Fruit fly (Drosophila melanogaster) ovary, adult (tissue): ENCODE measurements around the gene Papst2.
A peak's percentile ranks its signal among the peaks of the same experiment; 100 is the strongest.

Source experiments
- CG17801 ChIP-seq: fragments of 200-800 bp; optimal IDR thresholded peaks from 2 replicates; lab custom pipeline; 2019; ENCODE audit warnings: missing biosample characterization, mild to moderate bottlenecking, missing genetic modification characterization, moderate library complexity; ENCODE audit not compliant: partially characterized antibody

The Papst2 gene

DNA sequence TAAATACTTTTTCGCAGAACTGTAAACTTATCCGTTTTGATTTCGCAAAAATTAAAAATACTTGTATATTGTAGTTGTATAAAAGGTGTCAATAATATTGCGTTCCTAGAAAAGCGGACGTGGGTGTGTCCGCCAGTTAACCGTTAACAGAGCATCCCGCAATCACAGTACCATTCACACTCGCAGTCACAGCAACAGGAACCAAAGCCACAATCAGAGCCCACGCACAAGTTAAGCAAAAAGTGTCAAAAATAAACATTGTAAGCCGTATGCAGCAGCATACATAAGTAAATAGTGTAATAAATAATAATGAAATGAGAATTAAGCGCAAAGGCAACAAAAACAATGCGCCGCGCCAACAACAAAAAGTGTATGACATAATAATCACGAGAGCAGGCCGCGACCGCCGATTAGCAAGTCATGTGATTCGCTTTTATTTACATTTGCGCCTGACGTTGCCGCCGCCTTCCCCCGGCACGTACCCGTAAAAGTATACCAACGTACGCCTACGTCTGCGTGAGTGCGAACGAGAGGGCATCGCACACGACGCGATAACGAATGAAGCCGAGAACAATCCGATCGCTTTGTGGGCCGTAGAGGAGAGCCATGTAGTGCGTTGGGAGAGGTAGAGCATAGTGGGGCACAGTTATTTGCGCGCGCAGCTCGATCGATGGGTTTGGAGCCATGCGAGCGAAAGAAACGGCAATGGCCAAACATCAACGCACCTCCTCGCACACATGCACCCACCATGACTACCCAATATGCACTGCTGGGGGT is 32.7 kb upstream of the Papst2 start:
- TF ChIP-seq CG17801 (GFP tag; lab: Kevin White, UChicago) = peak; percentile 82

DNA sequence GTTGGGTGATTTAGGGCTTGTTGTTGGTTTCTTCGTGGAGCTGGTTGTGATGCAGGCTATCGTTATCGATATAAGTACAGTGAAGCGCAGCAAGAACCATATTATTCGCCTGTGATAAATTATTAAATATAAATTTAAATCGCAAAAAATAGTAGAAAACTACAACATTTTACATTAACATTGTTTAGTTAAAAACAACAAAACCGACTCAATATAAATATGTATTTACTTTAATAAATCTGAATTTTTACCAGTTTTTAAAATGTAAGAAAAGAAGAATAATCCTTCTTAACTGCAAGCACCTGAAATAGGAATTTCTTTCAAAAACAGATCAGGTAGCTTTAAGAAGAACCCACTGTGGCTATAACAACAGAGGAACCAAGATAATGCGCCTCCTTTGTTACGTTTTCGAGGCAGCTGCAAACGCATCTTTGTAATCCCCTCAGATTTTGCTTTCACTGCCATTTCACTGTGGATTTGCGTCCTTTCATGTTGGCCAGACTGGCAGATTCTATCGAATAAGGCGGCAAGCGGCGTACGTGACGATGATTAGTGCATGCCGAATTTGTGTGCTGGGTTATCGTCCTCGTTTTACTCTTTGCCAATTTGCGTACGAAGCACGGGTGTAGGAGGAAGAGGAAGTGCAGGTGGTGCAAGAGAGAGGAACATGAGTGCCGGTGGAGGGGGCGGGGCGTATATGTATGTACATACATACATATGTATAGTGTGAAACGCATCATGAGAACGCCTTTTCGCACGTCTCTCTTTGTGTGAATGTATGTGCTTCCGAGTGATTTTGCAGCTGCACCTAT is 31.9 kb upstream of the Papst2 start:
- TF ChIP-seq CG17801 (GFP tag; lab: Kevin White, UChicago) = no peak

DNA sequence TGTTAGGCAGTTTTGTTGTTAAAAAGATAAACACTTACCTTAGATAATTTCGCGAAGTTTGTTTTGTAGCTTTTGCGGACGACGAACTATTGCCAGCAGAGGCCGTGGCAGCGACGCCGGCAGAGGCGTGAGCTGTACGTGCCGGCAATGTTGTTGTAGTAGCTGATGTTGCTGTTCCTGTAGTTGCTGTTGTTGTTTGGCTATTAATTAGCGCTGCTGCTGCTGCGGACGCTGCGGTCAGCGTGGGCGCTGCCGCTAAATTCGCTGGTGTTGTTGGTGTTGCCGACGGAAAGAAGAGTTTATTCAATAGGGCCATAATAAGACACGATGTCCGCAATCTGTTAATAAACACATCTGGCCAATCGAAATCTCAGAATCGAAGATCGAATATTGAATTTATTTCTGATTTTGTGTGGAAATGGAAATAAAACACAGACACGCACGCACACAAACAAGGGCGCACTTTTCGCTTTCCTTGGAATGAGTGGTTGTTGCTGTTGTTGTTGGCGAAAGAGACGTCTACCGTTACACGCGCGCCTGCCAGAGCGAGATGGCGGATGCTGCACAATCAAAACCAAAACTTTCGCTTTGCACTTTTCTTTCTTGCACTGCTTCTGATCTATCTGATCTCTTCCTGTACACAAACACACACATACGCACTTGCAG is 31.1 kb upstream of the Papst2 start:
- TF ChIP-seq CG17801 (GFP tag; lab: Kevin White, UChicago) = no peak

DNA sequence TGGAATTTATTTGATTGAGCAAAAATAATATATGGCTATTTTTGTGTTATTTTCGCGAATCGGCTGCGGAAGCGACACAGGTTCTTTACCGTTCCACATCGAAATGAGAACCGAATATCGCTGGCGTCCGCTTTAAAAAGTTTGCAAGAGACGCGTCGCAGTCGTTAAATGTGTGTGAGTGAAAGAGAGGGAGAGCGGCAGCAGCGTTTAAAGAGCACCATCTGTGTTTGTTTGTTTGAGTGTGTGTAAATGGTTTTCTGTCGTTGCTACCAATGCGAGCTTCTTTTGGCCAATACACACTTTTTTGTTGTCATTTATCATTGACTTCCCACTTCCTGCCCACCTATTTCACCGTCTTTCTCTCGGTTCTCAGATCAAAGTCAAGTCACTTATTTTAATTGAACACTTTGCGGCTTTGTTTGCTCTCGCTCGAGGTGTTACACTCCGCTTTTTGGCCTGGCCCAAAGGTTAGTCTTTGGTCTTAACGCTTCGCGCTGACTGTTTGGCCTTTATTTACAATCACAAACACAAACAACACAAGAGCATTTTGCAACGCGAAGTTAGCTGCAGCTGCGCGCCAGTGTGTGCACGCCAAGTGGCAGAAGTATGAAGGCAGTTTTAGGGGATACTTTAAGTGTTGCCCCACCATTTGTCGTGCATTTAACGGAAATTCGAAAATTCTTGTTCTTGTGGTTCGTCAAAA is 30.4 kb upstream of the Papst2 start, which contains the start of gene CG3764:
CG3764 (minus strand) TSS at position 549 of the 703 bp plus-strand sequence.
- TF ChIP-seq CG17801 (GFP tag; lab: Kevin White, UChicago) = peak; percentile 51

DNA sequence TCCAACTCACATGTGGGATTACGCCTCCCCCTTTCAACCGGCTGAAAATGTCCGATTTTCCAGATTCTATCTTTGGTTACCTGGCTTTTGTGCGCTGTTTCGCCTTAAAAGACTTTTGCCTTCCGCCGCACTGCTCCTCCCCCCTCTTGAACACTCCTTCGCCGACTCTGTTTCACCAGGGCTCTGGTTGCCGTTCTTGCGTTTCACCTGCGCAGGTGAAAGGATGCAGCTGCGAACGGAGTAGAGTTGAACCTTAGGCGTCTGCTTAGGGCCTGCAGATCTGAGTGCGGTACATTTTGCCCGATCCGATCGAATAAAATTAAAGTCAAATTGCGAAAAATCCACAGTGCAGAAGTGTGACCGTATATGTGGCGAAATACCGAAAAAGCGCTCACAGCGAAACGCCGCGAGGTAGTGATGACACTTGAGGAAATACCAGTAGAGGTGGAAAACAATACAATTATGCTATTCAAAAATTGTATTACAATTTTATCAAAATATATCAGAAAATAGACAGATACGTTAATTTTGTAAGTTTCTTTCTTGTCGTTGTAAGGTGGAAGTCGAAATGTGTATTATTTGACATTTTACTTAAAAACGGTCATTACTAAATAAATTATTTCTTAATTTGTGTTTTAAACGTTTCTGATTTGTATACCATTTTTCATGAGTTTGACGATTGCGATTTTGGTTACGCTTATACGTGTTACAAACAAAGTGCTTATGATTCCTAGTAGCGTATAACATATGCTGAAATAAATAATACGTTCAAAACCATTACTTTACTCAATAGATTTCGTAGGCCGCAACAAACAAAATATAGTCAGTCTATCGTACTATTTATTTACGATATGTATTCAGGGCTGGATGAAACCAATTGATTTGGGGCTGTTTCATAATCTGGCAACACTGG is 26.7 kb upstream of the Papst2 start, which contains the start of the genes CG6664 and CG7728:
CG6664 (minus strand) TSS at position 518 of the 913 bp plus-strand sequence.
CG7728 (plus strand) TSS at position 874 of the 913 bp plus-strand sequence.
- TF ChIP-seq CG17801 (GFP tag; lab: Kevin White, UChicago) = no peak

DNA sequence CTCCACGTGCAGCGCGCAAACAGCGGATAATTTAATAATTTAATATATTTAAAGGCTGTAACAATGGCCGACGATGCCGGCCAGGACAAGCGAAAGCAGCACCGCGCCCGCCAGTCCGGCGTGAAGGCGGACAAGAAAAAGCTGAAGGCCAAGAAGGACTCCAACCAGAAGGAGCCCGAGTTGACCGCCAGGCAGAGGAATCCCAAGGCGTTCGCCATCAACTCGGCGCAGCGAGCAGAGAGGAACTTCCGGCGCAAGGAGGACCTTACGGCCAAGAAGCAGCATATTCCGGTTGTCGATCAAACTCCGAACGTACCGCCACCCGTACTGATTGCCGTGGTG is 26.1 kb upstream of the Papst2 start:
- no peak for TF ChIP-seq CG17801 (GFP tag; lab: Kevin White, UChicago)

DNA sequence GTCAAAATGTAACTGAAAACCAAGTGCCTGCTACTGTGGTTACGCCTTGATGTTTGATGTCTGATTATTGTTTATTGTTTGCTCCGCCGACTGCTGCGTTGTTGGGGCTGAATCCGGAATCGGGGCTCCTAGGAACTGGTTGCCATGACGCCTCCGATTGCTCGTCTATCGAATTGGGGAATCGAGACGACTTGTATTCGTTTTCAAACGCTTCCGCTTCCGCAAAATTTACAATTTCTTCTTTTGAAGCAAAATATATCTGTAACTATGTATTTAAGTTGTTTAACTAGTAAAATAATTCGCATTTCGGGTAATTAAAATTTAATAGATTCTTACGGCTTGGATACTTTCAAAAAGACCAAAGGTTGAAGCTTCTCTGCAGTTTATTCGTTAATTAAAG is 19.8 kb upstream of the Papst2 start, which contains the start of gene CG6652:
CG6652 (minus strand) TSS at position 101 of the 400 bp plus-strand sequence.
- TF ChIP-seq CG17801 (GFP tag; lab: Kevin White, UChicago) = no peak

DNA sequence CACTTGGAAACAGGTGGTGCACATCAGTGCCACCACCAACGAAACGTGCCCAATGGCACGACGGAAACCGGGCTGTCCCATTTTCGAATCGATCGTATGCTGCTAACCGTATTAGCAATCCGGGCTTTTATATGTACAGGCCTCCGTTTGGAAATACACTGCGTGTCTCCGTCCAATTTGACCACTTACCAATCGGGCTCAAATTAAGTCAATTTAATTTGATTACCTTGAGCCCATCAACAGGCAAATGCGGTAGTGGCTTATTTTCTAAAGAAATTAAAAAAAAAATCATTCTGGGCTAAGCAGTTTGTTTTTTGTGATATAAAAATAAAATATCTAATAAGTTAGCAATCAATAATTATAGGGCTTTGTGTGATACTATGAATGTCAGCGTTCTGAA is 19.0 kb upstream of the Papst2 start, which contains the start of gene a10:
a10 (minus strand) TSS at position 101 of the 400 bp plus-strand sequence.
- no peak for TF ChIP-seq CG17801 (GFP tag; lab: Kevin White, UChicago)

DNA sequence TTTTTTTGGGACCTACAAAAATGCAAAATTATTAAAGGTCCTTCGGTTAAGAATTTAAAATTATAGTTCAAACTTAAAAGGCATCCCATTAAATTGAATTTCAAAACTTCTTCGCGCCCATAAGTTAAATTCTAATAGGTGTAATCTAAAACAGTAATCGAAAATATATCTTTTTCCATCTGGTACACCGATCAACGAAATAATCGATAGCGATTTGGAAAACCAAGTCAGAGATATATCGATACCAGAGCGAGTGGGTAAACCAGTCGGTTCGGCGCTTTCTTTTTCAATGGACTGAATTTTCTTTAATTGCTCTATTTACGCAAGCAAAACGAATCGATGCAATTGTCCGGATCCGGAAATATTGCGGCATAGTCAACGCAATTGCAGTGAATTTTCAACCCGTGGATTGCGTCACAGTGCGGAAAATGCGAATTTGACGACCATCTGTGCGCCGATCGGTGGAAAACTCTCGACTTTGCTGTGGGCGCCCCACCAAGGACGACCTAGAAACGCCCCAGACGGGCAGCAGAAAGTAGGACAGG is 18.4 kb upstream of the Papst2 start, which contains the start of gene Fit2:
Fit2 (plus strand) TSS at position 234 of the 545 bp plus-strand sequence.
- TF ChIP-seq CG17801 (GFP tag; lab: Kevin White, UChicago) = no peak

DNA sequence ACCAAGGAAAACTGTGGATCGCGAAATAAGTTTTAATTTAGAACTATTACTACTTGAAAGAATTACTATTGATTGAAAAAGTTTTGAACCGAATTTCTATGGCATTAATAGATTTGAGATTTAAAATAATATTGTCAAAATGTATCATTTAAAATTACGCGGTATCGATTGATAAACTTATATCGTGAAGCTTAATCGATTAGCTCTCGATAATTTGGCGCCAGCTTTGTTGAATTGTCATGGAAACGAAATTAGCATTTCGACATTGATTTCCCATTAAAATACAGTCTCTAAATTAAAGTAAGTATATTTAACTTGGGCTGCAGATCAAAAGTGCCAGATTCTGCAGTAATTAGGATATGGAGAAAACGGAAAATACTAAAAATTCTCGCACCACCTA is 15.3 kb upstream of the Papst2 start, which contains the start of gene CG7730:
CG7730 (plus strand) TSS at position 206 of the 400 bp plus-strand sequence.
- TF ChIP-seq CG17801 (GFP tag; lab: Kevin White, UChicago) = no peak

DNA sequence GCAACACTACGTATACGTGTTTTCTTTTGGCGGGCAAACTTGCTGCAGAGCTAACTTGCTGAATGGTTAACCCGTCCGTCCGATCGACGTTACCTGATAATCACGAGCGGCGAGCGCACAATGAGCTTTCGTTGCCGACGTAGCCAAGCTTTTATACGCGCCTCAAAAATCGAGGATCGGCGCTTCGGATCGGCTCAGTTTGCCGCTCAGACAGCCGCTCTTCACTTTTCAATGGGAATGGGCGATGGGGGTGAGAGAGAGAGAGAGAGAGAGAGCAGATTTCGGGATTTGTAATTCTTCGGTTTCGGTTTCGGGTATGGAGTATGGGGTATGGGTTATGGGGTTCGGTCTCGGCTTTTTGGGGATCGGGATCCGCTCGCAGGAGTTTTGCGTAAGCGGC is 10.6 kb upstream of the Papst2 start, which contains the start of gene Ilp8:
Ilp8 (minus strand) TSS at position 110 of the 400 bp plus-strand sequence.
- no peak for TF ChIP-seq CG17801 (GFP tag; lab: Kevin White, UChicago)

DNA sequence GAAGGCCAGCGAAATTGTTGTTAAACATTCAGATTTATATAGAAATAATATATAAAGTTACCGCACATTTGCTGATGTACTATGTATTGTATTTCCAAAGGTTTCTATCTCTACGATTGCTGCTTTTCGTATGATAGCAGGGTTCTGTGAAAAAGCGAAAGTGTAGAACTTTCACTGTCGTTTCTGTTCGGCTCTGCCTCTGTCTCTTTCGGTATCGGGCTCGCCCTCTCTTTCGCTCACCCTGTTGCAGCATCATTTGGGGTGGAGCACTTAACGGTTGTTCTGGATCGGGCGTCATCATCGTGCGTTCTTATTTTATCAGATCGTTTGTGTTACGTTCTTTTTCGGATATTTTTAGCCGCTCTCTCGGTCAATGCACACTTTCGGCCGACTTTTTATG is 9.3 kb upstream of the Papst2 start:
- no peak for TF ChIP-seq CG17801 (GFP tag; lab: Kevin White, UChicago)

DNA sequence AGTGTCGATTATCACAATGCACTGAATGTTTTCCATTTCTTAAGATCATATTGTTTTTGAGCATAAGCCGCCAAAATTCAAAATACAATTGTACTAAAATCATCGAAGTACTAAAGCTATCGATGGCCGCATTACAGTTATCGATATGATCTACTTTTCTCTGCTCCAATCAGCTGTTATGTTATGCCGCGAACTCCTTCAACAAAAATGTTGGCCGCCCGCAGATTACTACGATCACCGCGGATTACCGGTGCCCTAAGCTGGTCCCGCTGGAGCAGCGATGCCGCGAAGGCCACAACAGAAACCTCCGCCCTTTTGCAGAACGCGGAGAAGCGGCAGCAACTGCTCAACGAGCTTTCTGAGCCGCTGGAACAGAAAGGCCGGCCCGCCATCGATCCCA is 7.1 kb upstream of the Papst2 start, which contains the start of gene beg:
beg (plus strand) TSS at position 177 of the 400 bp plus-strand sequence.
- TF ChIP-seq CG17801 (GFP tag; lab: Kevin White, UChicago) = no peak
